Worm (Caenorhabditis elegans) whole organism, midembryonic: ENCODE results near the gene cuc-1.

ENCODE experiments used
- med-1 ChIP-seq: sonication (generic microtip); optimal IDR thresholded peaks from 2 replicates; lab custom pipeline; 2017; ENCODE audit warnings: missing genetic modification characterization, mild to moderate bottlenecking, missing compliant biosample characterization, antibody characterized with exemption, missing genetic modification reagents; ENCODE audit not compliant: insufficient read depth
- ref-1 ChIP-seq: fragments of 200-800 bp; sonication (Bioruptor generic); conservative IDR thresholded peaks from 2 replicates; pipeline ENCODE4 v1.3.6; 2022; ENCODE audit warnings: missing genetic modification reagents, missing genetic modification characterization, missing compliant biosample characterization
- tab-1 ChIP-seq: fragments of 200-800 bp; sonication (Bioruptor generic); IDR thresholded peaks from 2 replicates; pipeline ENCODE4 v1.3.6; 2022; ENCODE audit warnings: missing genetic modification characterization, missing compliant biosample characterization

DNA sequence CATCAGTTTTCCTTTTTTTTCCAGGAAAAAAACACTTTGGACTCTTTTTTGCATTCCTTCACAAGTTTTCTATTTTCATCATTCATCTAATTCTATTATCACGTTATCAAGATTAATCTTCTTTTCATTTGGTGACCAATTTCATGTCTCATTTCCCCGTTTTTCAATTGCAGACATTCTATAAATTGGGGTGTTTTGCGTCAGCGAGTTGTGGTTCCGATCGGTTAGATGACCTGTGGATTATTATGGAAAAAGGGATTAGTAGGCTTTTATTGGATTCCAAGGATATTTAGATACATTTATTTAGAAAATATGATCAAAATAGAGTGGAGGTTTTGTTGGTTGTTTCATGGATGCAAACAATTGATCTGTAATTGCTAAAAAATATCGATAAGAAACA, 25.9 kb downstream of the cuc-1 start:
- no peak for TF ChIP-seq med-1 (GFP tag; lab: Kevin White, UChicago)
- no peak for TF ChIP-seq ref-1 (GFP tag; lab: Robert Waterston, UW)
- TF ChIP-seq tab-1 (GFP tag; lab: Robert Waterston, UW), result no peak
